Fruit fly (Drosophila melanogaster): ENCODE results near the gene CG1503.

DNA sequence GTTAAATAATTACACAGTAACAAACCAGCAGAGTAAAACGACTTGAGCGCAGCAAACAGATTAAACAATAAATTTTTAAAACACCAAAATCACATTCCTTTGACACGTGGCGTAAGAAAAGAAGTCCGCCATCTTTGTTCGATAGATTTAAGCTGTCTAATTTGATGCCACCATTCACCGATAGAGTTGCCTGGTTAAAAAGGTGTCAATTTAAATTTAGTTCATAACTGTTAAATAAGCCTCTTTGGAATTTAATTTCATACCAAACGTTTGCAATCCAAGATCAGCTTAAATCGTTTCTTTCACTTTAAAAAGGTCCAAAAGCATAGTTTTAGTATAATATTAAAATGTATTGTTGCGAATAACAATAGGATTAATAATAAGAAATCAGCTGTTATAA, 4.1 kb downstream of the CG1503 start, which contains the start of gene CG15446:
- TF ChIP-seq jumu (GFP tag; optimal IDR thresholded peaks at IDR 0.05), result no peak
- no peak for TF ChIP-seq CG9437 (GFP tag; optimal IDR thresholded peaks at IDR 0.05)
- TF ChIP-seq fru (optimal IDR thresholded peaks at IDR 0.05), result no peak
- no peak for TF ChIP-seq fd3F (GFP tag; optimal IDR thresholded peaks at IDR 0.05)
- TF ChIP-seq Nf-YC (tag; optimal IDR thresholded peaks at IDR 0.05), result no peak
- TF ChIP-seq CG6854 (GFP tag; optimal IDR thresholded peaks at IDR 0.05), result no peak
- TF ChIP-seq Hmx (GFP tag; optimal IDR thresholded peaks at IDR 0.05), result no peak
- TF ChIP-seq Atf3 (GFP tag; optimal IDR thresholded peaks at IDR 0.05), result no peak
- no peak for TF ChIP-seq CG10147 (GFP tag; optimal IDR thresholded peaks at IDR 0.05)
- no peak for TF ChIP-seq CG2875 (GFP tag; optimal IDR thresholded peaks at IDR 0.05)
- TF ChIP-seq Poxn (GFP tag; IDR thresholded peaks at IDR 0.05), result no peak
- no peak for TF ChIP-seq Fer2 (tag; optimal IDR thresholded peaks at IDR 0.05)
- TF ChIP-seq CG16815 (GFP tag; optimal IDR thresholded peaks at IDR 0.05), result no peak
